Worm (Caenorhabditis elegans) whole organism, L3 larva: ENCODE data around the gene nrf-5.

Experiments
- R02D3.7 ChIP-seq: fragments of 150-350 bp; optimal IDR thresholded peaks from 2 replicates; lab custom pipeline; 2014; ENCODE audit warnings: missing biosample characterization, missing genetic modification characterization
- aly-2 ChIP-seq: fragments of 150-350 bp; optimal IDR thresholded peaks from 2 replicates; lab custom pipeline; 2014; ENCODE audit warnings: missing biosample characterization, missing genetic modification characterization
- ama-1 ChIP-seq: fragments of 150-350 bp; optimal IDR thresholded peaks from 2 replicates; lab custom pipeline; 2018
- ceh-16 ChIP-seq: sonication (generic microtip); optimal IDR thresholded peaks from 2 replicates; lab custom pipeline; 2017; ENCODE audit warnings: missing biosample characterization, missing genetic modification characterization
- ceh-9 ChIP-seq: sonication (generic microtip); optimal IDR thresholded peaks from 2 replicates; lab custom pipeline; 2018; ENCODE audit warnings: missing biosample characterization, missing genetic modification characterization
- daf-12 ChIP-seq: fragments of 150-350 bp; optimal IDR thresholded peaks from 2 replicates; lab custom pipeline; 2014; ENCODE audit warnings: missing biosample characterization, missing genetic modification reagents, missing genetic modification characterization
- elt-1 ChIP-seq: fragments of 150-350 bp; optimal IDR thresholded peaks from 2 replicates; lab custom pipeline; 2014; ENCODE audit warnings: missing biosample characterization, missing genetic modification characterization
- eor-1 ChIP-seq, 2 experiments: fragments of 150-350 bp; optimal IDR thresholded peaks; 2 replicates each; lab custom pipeline; 2014 to 2018; ENCODE audit warnings: missing biosample characterization in 2 of 2, missing genetic modification characterization in 2 of 2
- fkh-10 ChIP-seq: sonication (generic microtip); optimal IDR thresholded peaks from 2 replicates; lab custom pipeline; 2017; ENCODE audit warnings: missing biosample characterization, missing genetic modification reagents, missing genetic modification characterization
- fkh-2 ChIP-seq: fragments of 150-350 bp; optimal IDR thresholded peaks from 2 replicates; lab custom pipeline; 2014; ENCODE audit warnings: missing biosample characterization, missing genetic modification reagents, missing genetic modification characterization
- hmg-11 ChIP-seq: sonication (generic microtip); optimal IDR thresholded peaks from 2 replicates; lab custom pipeline; 2016; ENCODE audit warnings: missing genetic modification characterization, missing compliant biosample characterization
- jun-1 ChIP-seq: fragments of 150-350 bp; optimal IDR thresholded peaks from 2 replicates; lab custom pipeline; 2014; ENCODE audit warnings: missing biosample characterization, missing genetic modification reagents, missing genetic modification characterization
- lin-15B ChIP-seq: fragments of 150-350 bp; optimal IDR thresholded peaks from 2 replicates; lab custom pipeline; 2014; ENCODE audit warnings: missing biosample characterization, missing genetic modification characterization
- lsy-12 ChIP-seq: sonication (generic microtip); optimal IDR thresholded peaks from 2 replicates; lab custom pipeline; 2016; ENCODE audit warnings: mild to moderate bottlenecking, missing genetic modification characterization, missing compliant biosample characterization
- mdl-1 ChIP-seq: fragments of 150-350 bp; optimal IDR thresholded peaks from 2 replicates; lab custom pipeline; 2014; ENCODE audit warnings: missing biosample characterization, missing genetic modification characterization
- mml-1 ChIP-seq: fragments of 150-350 bp; sonication (generic microtip); optimal IDR thresholded peaks from 3 replicates; lab custom pipeline; 2014; ENCODE audit warnings: missing biosample characterization, missing genetic modification characterization
- nfya-1 ChIP-seq: sonication (generic microtip); optimal IDR thresholded peaks from 2 replicates; lab custom pipeline; 2017; ENCODE audit warnings: missing genetic modification characterization, mild to moderate bottlenecking, missing compliant biosample characterization, antibody characterized with exemption, moderate library complexity; ENCODE audit not compliant: insufficient read depth
- nhr-23 ChIP-seq: fragments of 150-350 bp; optimal IDR thresholded peaks from 2 replicates; lab custom pipeline; 2014; ENCODE audit warnings: missing biosample characterization, missing genetic modification reagents, missing genetic modification characterization
- nhr-237 ChIP-seq: fragments of 150-350 bp; optimal IDR thresholded peaks from 2 replicates; lab custom pipeline; 2014; ENCODE audit warnings: missing biosample characterization, missing genetic modification characterization
- nhr-25 ChIP-seq: sonication (generic microtip); optimal IDR thresholded peaks from 2 replicates; lab custom pipeline; 2017; ENCODE audit warnings: missing biosample characterization, missing genetic modification characterization
- nhr-28 ChIP-seq: fragments of 150-350 bp; optimal IDR thresholded peaks from 2 replicates; lab custom pipeline; 2014; ENCODE audit warnings: missing biosample characterization, missing genetic modification characterization
- nhr-67 ChIP-seq: fragments of 150-350 bp; optimal IDR thresholded peaks from 2 replicates; lab custom pipeline; 2014; ENCODE audit warnings: missing biosample characterization, missing genetic modification characterization
- nhr-76 ChIP-seq: fragments of 150-350 bp; sonication (generic microtip); optimal IDR thresholded peaks from 5 replicates; lab custom pipeline; 2014; ENCODE audit warnings: missing biosample characterization, missing genetic modification characterization
- nhr-77 ChIP-seq: fragments of 150-350 bp; optimal IDR thresholded peaks from 2 replicates; lab custom pipeline; 2014; ENCODE audit warnings: missing biosample characterization, missing genetic modification characterization
- pqm-1 ChIP-seq: fragments of 150-350 bp; optimal IDR thresholded peaks from 2 replicates; lab custom pipeline; 2017; ENCODE audit warnings: missing biosample characterization, missing genetic modification characterization, inconsistent platforms
- sea-2 ChIP-seq: fragments of 150-350 bp; sonication (generic microtip); optimal IDR thresholded peaks from 4 replicates; lab custom pipeline; 2014; ENCODE audit warnings: missing biosample characterization, missing genetic modification reagents, missing genetic modification characterization
- tbx-2 ChIP-seq: sonication (generic microtip); optimal IDR thresholded peaks from 2 replicates; lab custom pipeline; 2016; ENCODE audit warnings: mild to moderate bottlenecking, missing genetic modification characterization, missing compliant biosample characterization
- unc-62 ChIP-seq: fragments of 150-350 bp; sonication (generic microtip); optimal IDR thresholded peaks from 4 replicates; lab custom pipeline; 2014; ENCODE audit warnings: missing biosample characterization, missing genetic modification reagents, missing genetic modification characterization
- zag-1 ChIP-seq: fragments of 150-350 bp; optimal IDR thresholded peaks from 2 replicates; lab custom pipeline; 2014; ENCODE audit warnings: missing biosample characterization, missing genetic modification characterization
- ztf-11 ChIP-seq: fragments of 150-350 bp; optimal IDR thresholded peaks from 2 replicates; lab custom pipeline; 2014; ENCODE audit warnings: missing biosample characterization, missing genetic modification characterization
- ztf-4 ChIP-seq: fragments of 150-350 bp; optimal IDR thresholded peaks from 2 replicates; lab custom pipeline; 2014; ENCODE audit warnings: missing biosample characterization, missing genetic modification characterization

The nrf-5 gene

ce11 chrV:13837173-13837572 is 9.1 kb downstream of the nrf-5 start, which contains the start of gene srx-128:
TSS of gene srx-128 (plus strand) at chrV:13837473.
- no peak for TF ChIP-seq eor-1 (tag; optimal IDR thresholded peaks at IDR 0.05; lab: Kevin White, UChicago)

- TF ChIP-seq elt-1 (tag; lab: Kevin White, UChicago), result no peak
- TF ChIP-seq mml-1, result no peak
- TF ChIP-seq nfya-1 (tag; lab: Kevin White, UChicago), result no peak
- no peak for TF ChIP-seq lin-15B
- TF ChIP-seq, all 47 proteins: peak for 0
Observed at ce11 chrV:13839433-13839832, 11.4 kb downstream of the nrf-5 start, which contains the start of gene F55B12.10. TSS of gene F55B12.10 (plus strand) at chrV:13839733.

- TF ChIP-seq daf-12, result no peak
- no peak for TF ChIP-seq nhr-237 (tag; lab: Kevin White, UChicago)
- no peak for TF ChIP-seq nhr-25 (tag; lab: Kevin White, UChicago)
- TF ChIP-seq jun-1 (tag; lab: Kevin White, UChicago), result no peak
- TF ChIP-seq nfya-1 (tag; lab: Kevin White, UChicago), result no peak
- TF ChIP-seq mdl-1 (tag; lab: Kevin White, UChicago), result no peak
- TF ChIP-seq ztf-4 (tag; lab: Kevin White, UChicago), result no peak
- TF ChIP-seq ztf-11, result no peak
- TF ChIP-seq nhr-76 (tag; lab: Kevin White, UChicago), result no peak
- no peak for TF ChIP-seq fkh-2 (tag; lab: Kevin White, UChicago)
- no peak for TF ChIP-seq nhr-28 (tag; lab: Kevin White, UChicago)
- no peak for TF ChIP-seq pqm-1 (tag; lab: Kevin White, UChicago)
Observed at ce11 chrV:13840909-13841308, 12.8 kb downstream of the nrf-5 start, which contains the start of gene srx-17. TSS of gene srx-17 (plus strand) at chrV:13841209.

ce11 chrV:13843147-13843546 is 15.1 kb downstream of the nrf-5 start, which contains the start of gene srx-130:
TSS of gene srx-130 (plus strand) at chrV:13843447.
- TF ChIP-seq mdl-1 (tag; lab: Kevin White, UChicago), result no peak
- TF ChIP-seq ceh-9, result no peak
- TF ChIP-seq tbx-2 (tag; lab: Kevin White, UChicago), result no peak
- TF ChIP-seq R02D3.7 (tag; lab: Kevin White, UChicago), result no peak
- TF ChIP-seq ztf-4 (tag; lab: Kevin White, UChicago), result no peak
- TF ChIP-seq unc-62 (GFP tag; lab: Kevin White, UChicago), result no peak
- TF ChIP-seq hmg-11, result no peak
- TF ChIP-seq nfya-1 (tag; lab: Kevin White, UChicago), result no peak
- no peak for TF ChIP-seq ceh-16 (tag; lab: Kevin White, UChicago)
- TF ChIP-seq nhr-23, result no peak
- TF ChIP-seq nhr-76 (tag; lab: Kevin White, UChicago), result no peak
- TF ChIP-seq sea-2 (GFP tag; lab: Kevin White, UChicago), result no peak

- TF ChIP-seq nhr-67 (tag; lab: Kevin White, UChicago) (no peak), ama-1 (lab: Kevin White, UChicago) (no peak), lsy-12 (tag; lab: Kevin White, UChicago) (no peak), aly-2 (no peak), sea-2 (GFP tag; lab: Kevin White, UChicago) (no peak), ceh-16 (tag; lab: Kevin White, UChicago) (no peak), tbx-2 (tag; lab: Kevin White, UChicago) (no peak), mml-1 (no peak), nhr-23 (no peak), ztf-4 (tag; lab: Kevin White, UChicago) (no peak), fkh-10 (GFP tag; lab: Kevin White, UChicago) (no peak), R02D3.7 (tag; lab: Kevin White, UChicago) (no peak), nhr-77 (no peak), nhr-28 (tag; lab: Kevin White, UChicago) (no peak)
Observed at ce11 chrV:13845136-13845535, 17.1 kb downstream of the nrf-5 start, which contains the start of gene srx-131. TSS of gene srx-131 (plus strand) at chrV:13845436.

ce11 chrV:13848379-13848778 is 20.3 kb downstream of the nrf-5 start, which contains the start of gene srx-133:
TSS of gene srx-133 (plus strand) at chrV:13848679.
- no peak for TF ChIP-seq zag-1 (tag; lab: Kevin White, UChicago)
